Fruit fly (Drosophila melanogaster) whole organism, prepupa: Measurements from ENCODE around the gene CG31098.

Source experiments
- CG6808 ChIP-seq: fragments of 200-800 bp; sonication (Bioruptor generic); optimal IDR thresholded peaks from 3 replicates; lab custom pipeline; 2017; ENCODE audit warnings: missing biosample characterization, missing genetic modification characterization, mild to moderate bottlenecking, moderate library complexity, missing genetic modification reagents
- CG6854 ChIP-seq: fragments of 200-800 bp; sonication (Bioruptor generic); optimal IDR thresholded peaks from 2 replicates; lab custom pipeline; 2017; ENCODE audit warnings: missing biosample characterization, mild to moderate bottlenecking, missing genetic modification characterization
- CG8632 ChIP-seq: fragments of 200-800 bp; sonication (Bioruptor generic); optimal IDR thresholded peaks from 3 replicates; lab custom pipeline; 2016; ENCODE audit warnings: missing biosample characterization, missing genetic modification characterization
- Eip75B ChIP-seq: fragments of 200-800 bp; sonication (Bioruptor generic); optimal IDR thresholded peaks from 3 replicates; lab custom pipeline; 2016; ENCODE audit warnings: missing biosample characterization, missing genetic modification characterization
- Eip93F ChIP-seq: fragments of 200-800 bp; sonication (Bioruptor generic); optimal IDR thresholded peaks from 2 replicates; lab custom pipeline; 2016; ENCODE audit warnings: missing biosample characterization, mild to moderate bottlenecking, missing genetic modification characterization
- Gug ChIP-seq: fragments of 200-800 bp; sonication (Bioruptor generic); IDR thresholded peaks from 2 replicates; pipeline ENCODE4 v1.3.6; 2022; ENCODE audit warnings: missing biosample characterization, missing genetic modification characterization
- Lpt ChIP-seq: fragments of 200-800 bp; sonication (Bioruptor generic); optimal IDR thresholded peaks from 3 replicates; lab custom pipeline; 2016; ENCODE audit warnings: missing biosample characterization, missing genetic modification characterization
- dac ChIP-seq: fragments of 200-800 bp; sonication (Bioruptor generic); optimal IDR thresholded peaks from 2 replicates; lab custom pipeline; 2017; ENCODE audit warnings: missing biosample characterization, mild to moderate bottlenecking, missing genetic modification characterization
- fd85E ChIP-seq: fragments of 200-800 bp; sonication (Bioruptor generic); optimal IDR thresholded peaks from 3 replicates; lab custom pipeline; 2016; ENCODE audit warnings: missing biosample characterization, missing genetic modification characterization
- net ChIP-seq: fragments of 200-800 bp; sonication (Bioruptor generic); optimal IDR thresholded peaks from 3 replicates; lab custom pipeline; 2016; ENCODE audit warnings: missing biosample characterization, missing genetic modification characterization
- pdm3 ChIP-seq: fragments of 200-800 bp; sonication (Bioruptor generic); optimal IDR thresholded peaks from 3 replicates; lab custom pipeline; 2016; ENCODE audit warnings: missing biosample characterization, missing genetic modification characterization
- spab ChIP-seq: fragments of 200-800 bp; sonication (Bioruptor generic); optimal IDR thresholded peaks from 2 replicates; lab custom pipeline; 2017; ENCODE audit warnings: missing biosample characterization, mild to moderate bottlenecking, missing genetic modification characterization, missing genetic modification reagents
- ss ChIP-seq, 2 experiments: fragments of 200-800 bp; sonication (Bioruptor generic); optimal IDR thresholded peaks; 2 replicates in 1 of 2; 3 replicates in 1 of 2; lab custom pipeline; 2017 to 2018; ENCODE audit warnings: mild to moderate bottlenecking in 2 of 2, missing biosample characterization in 2 of 2, missing genetic modification characterization in 2 of 2, moderate library complexity in 1 of 2
- topi ChIP-seq: fragments of 200-800 bp; sonication (Bioruptor generic); optimal IDR thresholded peaks from 3 replicates; lab custom pipeline; 2016; ENCODE audit warnings: missing biosample characterization, missing genetic modification characterization

DNA sequence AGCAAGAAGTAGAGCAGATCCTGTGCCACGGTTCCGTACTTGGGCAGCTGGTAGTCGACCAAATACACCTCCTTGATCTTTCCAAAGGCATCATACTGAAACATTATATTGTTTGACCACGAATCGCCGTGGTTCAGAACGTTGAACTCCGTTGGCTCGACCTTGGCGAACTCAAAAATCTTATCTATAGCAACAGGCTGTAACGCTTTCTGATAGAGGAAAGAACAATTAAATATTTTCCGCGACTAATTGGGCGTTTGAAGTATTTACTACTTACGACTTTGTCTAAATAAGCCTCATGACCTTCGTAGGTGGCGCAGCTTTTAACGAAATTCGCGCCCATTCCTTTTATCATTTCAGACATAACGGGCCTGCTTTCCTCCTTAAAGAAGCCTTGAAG, 28.9 kb upstream of the CG31098 start:
- TF ChIP-seq CG6854: no peak
- TF ChIP-seq CG6808: no peak
- no peak for TF ChIP-seq dac (GFP tag; lab: Kevin White, UChicago)
- no peak for TF ChIP-seq Gug
- no peak for TF ChIP-seq net (GFP tag; lab: Kevin White, UChicago)
- no peak for TF ChIP-seq Lpt
- TF ChIP-seq Eip93F (GFP tag; lab: Kevin White, UChicago): no peak
- TF ChIP-seq ss (GFP tag; optimal IDR thresholded peaks at IDR 0.05; lab: Kevin White, UChicago): no peak
- TF ChIP-seq fd85E: no peak
- no peak for TF ChIP-seq spab (GFP tag; lab: Kevin White, UChicago)
- TF ChIP-seq topi (GFP tag; lab: Kevin White, UChicago): no peak
- TF ChIP-seq pdm3 (GFP tag; lab: Kevin White, UChicago): no peak
- TF ChIP-seq Eip75B (GFP tag; lab: Kevin White, UChicago): no peak
- TF ChIP-seq CG8632 (GFP tag; lab: Kevin White, UChicago): no peak
